Fruit fly (Drosophila melanogaster) whole organism, prepupa: ENCODE data around the gene Ppat-Dpck.

Experiments used
- CG10631 ChIP-seq: fragments of 200-800 bp; sonication (Bioruptor generic); optimal IDR thresholded peaks from 2 replicates; lab custom pipeline; 2016; ENCODE audit warnings: missing biosample characterization, missing genetic modification characterization
- CG10669 ChIP-seq: fragments of 200-800 bp; sonication (Bioruptor generic); optimal IDR thresholded peaks from 3 replicates; lab custom pipeline; 2018; ENCODE audit warnings: missing biosample characterization, mild to moderate bottlenecking, missing genetic modification characterization, moderate library complexity
- CG11294 ChIP-seq: fragments of 200-800 bp; sonication (Bioruptor generic); IDR thresholded peaks from 2 replicates; pipeline ENCODE4 v1.3.6; 2022; ENCODE audit warnings: missing biosample characterization, missing genetic modification characterization
- CG15336 ChIP-seq: fragments of 200-800 bp; sonication (Bioruptor generic); IDR thresholded peaks from 2 replicates; pipeline ENCODE4 v1.3.6; 2022; ENCODE audit warnings: missing biosample characterization, missing genetic modification characterization
- CG1621 ChIP-seq: fragments of 200-800 bp; sonication (Bioruptor generic); optimal IDR thresholded peaks from 3 replicates; lab custom pipeline; 2018; ENCODE audit warnings: missing biosample characterization, mild to moderate bottlenecking, missing genetic modification characterization
- CG16779 ChIP-seq: fragments of 200-800 bp; sonication (Bioruptor generic); optimal IDR thresholded peaks from 3 replicates; lab custom pipeline; 2017; ENCODE audit warnings: missing biosample characterization, mild to moderate bottlenecking, missing genetic modification characterization
- CG31627 ChIP-seq: fragments of 200-800 bp; sonication (Bioruptor generic); optimal IDR thresholded peaks from 3 replicates; lab custom pipeline; 2016; ENCODE audit warnings: missing biosample characterization, missing genetic modification characterization
- CG32006 ChIP-seq: fragments of 200-800 bp; sonication (Bioruptor generic); optimal IDR thresholded peaks from 3 replicates; lab custom pipeline; 2017; ENCODE audit warnings: missing biosample characterization, mild to moderate bottlenecking, missing genetic modification characterization
- CG34406 ChIP-seq: fragments of 200-800 bp; sonication (Bioruptor generic); optimal IDR thresholded peaks from 3 replicates; lab custom pipeline; 2016; ENCODE audit warnings: missing biosample characterization, missing genetic modification characterization
- CG3919 ChIP-seq: fragments of 200-800 bp; sonication (Bioruptor generic); optimal IDR thresholded peaks from 3 replicates; lab custom pipeline; 2016; ENCODE audit warnings: missing biosample characterization, missing genetic modification characterization
- CG6163 ChIP-seq: fragments of 200-800 bp; sonication (Bioruptor generic); IDR thresholded peaks from 3 replicates; pipeline ENCODE4 v1.3.6; 2022; ENCODE audit warnings: missing biosample characterization, missing genetic modification characterization
- CG6276 ChIP-seq: fragments of 200-800 bp; sonication (Bioruptor generic); optimal IDR thresholded peaks from 2 replicates; lab custom pipeline; 2017; ENCODE audit warnings: missing biosample characterization, mild to moderate bottlenecking, missing genetic modification characterization
- CG6792 ChIP-seq: fragments of 200-800 bp; sonication (Bioruptor generic); optimal IDR thresholded peaks from 3 replicates; lab custom pipeline; 2016; ENCODE audit warnings: missing biosample characterization, missing genetic modification characterization
- CG6808 ChIP-seq: fragments of 200-800 bp; sonication (Bioruptor generic); optimal IDR thresholded peaks from 3 replicates; lab custom pipeline; 2017; ENCODE audit warnings: missing biosample characterization, missing genetic modification characterization, mild to moderate bottlenecking, moderate library complexity, missing genetic modification reagents
- CG6854 ChIP-seq: fragments of 200-800 bp; sonication (Bioruptor generic); optimal IDR thresholded peaks from 2 replicates; lab custom pipeline; 2017; ENCODE audit warnings: missing biosample characterization, mild to moderate bottlenecking, missing genetic modification characterization
- CG7368 ChIP-seq: fragments of 200-800 bp; sonication (Bioruptor generic); optimal IDR thresholded peaks from 3 replicates; lab custom pipeline; 2016; ENCODE audit warnings: missing biosample characterization, missing genetic modification characterization
- CG8119 ChIP-seq: fragments of 200-800 bp; sonication (Bioruptor generic); IDR thresholded peaks from 3 replicates; pipeline ENCODE4 v1.3.6; 2022; ENCODE audit warnings: missing biosample characterization, missing genetic modification characterization
- CG8632 ChIP-seq: fragments of 200-800 bp; sonication (Bioruptor generic); optimal IDR thresholded peaks from 3 replicates; lab custom pipeline; 2016; ENCODE audit warnings: missing biosample characterization, missing genetic modification characterization
- CG9139 ChIP-seq: fragments of 200-800 bp; sonication (Bioruptor generic); optimal IDR thresholded peaks from 3 replicates; lab custom pipeline; 2017; ENCODE audit warnings: missing biosample characterization, mild to moderate bottlenecking, missing genetic modification characterization
- Eip75B ChIP-seq: fragments of 200-800 bp; sonication (Bioruptor generic); optimal IDR thresholded peaks from 3 replicates; lab custom pipeline; 2016; ENCODE audit warnings: missing biosample characterization, missing genetic modification characterization
- Eip78C ChIP-seq: fragments of 200-800 bp; sonication (Bioruptor generic); peaks from one replicate; lab custom pipeline; 2016; ENCODE audit warnings: missing biosample characterization, missing genetic modification characterization
- Ets96B ChIP-seq: fragments of 200-800 bp; optimal IDR thresholded peaks from 2 replicates; lab custom pipeline; 2019; ENCODE audit warnings: missing biosample characterization, mild to moderate bottlenecking, missing genetic modification characterization, moderate library complexity
- Gug ChIP-seq: fragments of 200-800 bp; sonication (Bioruptor generic); IDR thresholded peaks from 2 replicates; pipeline ENCODE4 v1.3.6; 2022; ENCODE audit warnings: missing biosample characterization, missing genetic modification characterization
- Hr38 ChIP-seq: sonication (Bioruptor generic); optimal IDR thresholded peaks from 2 replicates; lab custom pipeline; 2016; ENCODE audit warnings: missing biosample characterization, missing genetic modification characterization
- Hr39 ChIP-seq: fragments of 200-800 bp; sonication (Bioruptor generic); optimal IDR thresholded peaks from 2 replicates; lab custom pipeline; 2016; ENCODE audit warnings: missing biosample characterization, missing genetic modification characterization
- Lpt ChIP-seq: fragments of 200-800 bp; sonication (Bioruptor generic); optimal IDR thresholded peaks from 3 replicates; lab custom pipeline; 2016; ENCODE audit warnings: missing biosample characterization, missing genetic modification characterization
- Met ChIP-seq: fragments of 200-800 bp; sonication (Bioruptor generic); optimal IDR thresholded peaks from 3 replicates; lab custom pipeline; 2016; ENCODE audit warnings: missing biosample characterization, missing genetic modification characterization
- OdsH ChIP-seq: fragments of 200-800 bp; sonication (Bioruptor generic); optimal IDR thresholded peaks from 3 replicates; lab custom pipeline; 2016; ENCODE audit warnings: missing biosample characterization, missing genetic modification characterization
- Smox ChIP-seq: fragments of 200-800 bp; sonication (Bioruptor generic); optimal IDR thresholded peaks from 3 replicates; lab custom pipeline; 2016; ENCODE audit warnings: missing biosample characterization, missing genetic modification characterization
- Sox102F ChIP-seq: fragments of 200-800 bp; sonication (Bioruptor generic); optimal IDR thresholded peaks from 2 replicates; lab custom pipeline; 2016; ENCODE audit warnings: missing biosample characterization, mild to moderate bottlenecking, missing genetic modification characterization
- Sox14 ChIP-seq: fragments of 200-800 bp; sonication (Bioruptor generic); optimal IDR thresholded peaks from 3 replicates; lab custom pipeline; 2016; ENCODE audit warnings: missing biosample characterization, missing genetic modification characterization
- Sox15 ChIP-seq: fragments of 200-800 bp; sonication (Bioruptor generic); optimal IDR thresholded peaks from 3 replicates; lab custom pipeline; 2016; ENCODE audit warnings: missing biosample characterization, missing genetic modification characterization
- achi ChIP-seq: fragments of 200-800 bp; sonication (Bioruptor generic); optimal IDR thresholded peaks from 3 replicates; lab custom pipeline; 2016; ENCODE audit warnings: missing biosample characterization, missing genetic modification characterization
- cyc ChIP-seq: fragments of 200-800 bp; sonication (Bioruptor generic); optimal IDR thresholded peaks from 3 replicates; lab custom pipeline; 2016; ENCODE audit warnings: missing biosample characterization, missing genetic modification characterization
- dsx ChIP-seq: fragments of 200-800 bp; optimal IDR thresholded peaks from 3 replicates; lab custom pipeline; 2019; ENCODE audit warnings: missing biosample characterization, mild to moderate bottlenecking, missing genetic modification characterization, moderate library complexity; ENCODE audit not compliant: poor library complexity, severe bottlenecking
- eg ChIP-seq: fragments of 200-800 bp; sonication (Bioruptor generic); IDR thresholded peaks from 3 replicates; pipeline ENCODE4 v1.3.6; 2022; ENCODE audit warnings: missing biosample characterization, missing genetic modification characterization
- esn ChIP-seq: fragments of 200-800 bp; sonication (Bioruptor generic); optimal IDR thresholded peaks from 2 replicates; lab custom pipeline; 2016; ENCODE audit warnings: missing biosample characterization, mild to moderate bottlenecking, missing genetic modification characterization, moderate library complexity
- fd59A ChIP-seq: fragments of 200-800 bp; sonication (Bioruptor generic); optimal IDR thresholded peaks from 2 replicates; lab custom pipeline; 2017; ENCODE audit warnings: missing biosample characterization, mild to moderate bottlenecking, missing genetic modification characterization, missing genetic modification reagents
- fd85E ChIP-seq: fragments of 200-800 bp; sonication (Bioruptor generic); optimal IDR thresholded peaks from 3 replicates; lab custom pipeline; 2016; ENCODE audit warnings: missing biosample characterization, missing genetic modification characterization
- fkh ChIP-seq: fragments of 200-800 bp; sonication (Bioruptor generic); optimal IDR thresholded peaks from 3 replicates; lab custom pipeline; 2017; ENCODE audit warnings: missing biosample characterization, mild to moderate bottlenecking, missing genetic modification characterization, moderate library complexity
- lz ChIP-seq: fragments of 200-800 bp; sonication (Bioruptor generic); optimal IDR thresholded peaks from 3 replicates; lab custom pipeline; 2016; ENCODE audit warnings: missing biosample characterization, missing genetic modification characterization
- net ChIP-seq: fragments of 200-800 bp; sonication (Bioruptor generic); optimal IDR thresholded peaks from 3 replicates; lab custom pipeline; 2016; ENCODE audit warnings: missing biosample characterization, missing genetic modification characterization
- pdm3 ChIP-seq: fragments of 200-800 bp; sonication (Bioruptor generic); optimal IDR thresholded peaks from 3 replicates; lab custom pipeline; 2016; ENCODE audit warnings: missing biosample characterization, missing genetic modification characterization
- salr ChIP-seq, 2 experiments: fragments of 200-800 bp; sonication (Bioruptor generic); optimal IDR thresholded peaks; 3 replicates each; lab custom pipeline; 2016 to 2018; ENCODE audit warnings: missing biosample characterization in 2 of 2, missing genetic modification characterization in 2 of 2, mild to moderate bottlenecking in 1 of 2
- spab ChIP-seq: fragments of 200-800 bp; sonication (Bioruptor generic); optimal IDR thresholded peaks from 2 replicates; lab custom pipeline; 2017; ENCODE audit warnings: missing biosample characterization, mild to moderate bottlenecking, missing genetic modification characterization, missing genetic modification reagents
- ss ChIP-seq, 2 experiments: fragments of 200-800 bp; sonication (Bioruptor generic); optimal IDR thresholded peaks; 2 replicates in 1 of 2; 3 replicates in 1 of 2; lab custom pipeline; 2017 to 2018; ENCODE audit warnings: mild to moderate bottlenecking in 2 of 2, missing biosample characterization in 2 of 2, missing genetic modification characterization in 2 of 2, moderate library complexity in 1 of 2
- svp ChIP-seq: fragments of 200-800 bp; sonication (Bioruptor generic); peaks from one replicate; lab custom pipeline; 2016; ENCODE audit warnings: missing biosample characterization, missing genetic modification characterization
- topi ChIP-seq: fragments of 200-800 bp; sonication (Bioruptor generic); optimal IDR thresholded peaks from 3 replicates; lab custom pipeline; 2016; ENCODE audit warnings: missing biosample characterization, missing genetic modification characterization
- vri ChIP-seq: fragments of 200-800 bp; sonication (Bioruptor generic); optimal IDR thresholded peaks from 3 replicates; lab custom pipeline; 2016; ENCODE audit warnings: missing biosample characterization, mild to moderate bottlenecking, missing genetic modification characterization

Gene Ppat-Dpck

dm6 chr3L:5808101-5808433 lies 39.5 kb upstream of the Ppat-Dpck start (continued):
- TF ChIP-seq CG34406 = peak; percentile 73
- peak; percentile 61 for TF ChIP-seq CG31627 (GFP tag; lab: Kevin White, UChicago)
- TF ChIP-seq Hr38 = no peak
- peak; percentile 65 for TF ChIP-seq Lpt (GFP tag; lab: Kevin White, UChicago)
- TF ChIP-seq cyc = peak; percentile 67
- peak; percentile 85 for TF ChIP-seq CG10669
- no peak for TF ChIP-seq CG6854
- peak; percentile 82 for TF ChIP-seq CG15336 (GFP tag; lab: Robert Waterston, UW)
- TF ChIP-seq vri (GFP tag; lab: Kevin White, UChicago) = no peak
- TF ChIP-seq Met (GFP tag; lab: Kevin White, UChicago) = no peak
- TF ChIP-seq Gug (GFP tag; lab: Robert Waterston, UW) = peak; percentile 57
- peak; percentile 66 for TF ChIP-seq CG8632 (GFP tag; lab: Kevin White, UChicago)
- TF ChIP-seq OdsH = peak; percentile 86
- TF ChIP-seq CG11294 (GFP tag; lab: Robert Waterston, UW) = peak; percentile 64; the same call in 1 of the 2 replicates
- peak; percentile 67 for TF ChIP-seq CG7368 (GFP tag; lab: Kevin White, UChicago)
- peak; percentile 83 for TF ChIP-seq Ets96B (tag; lab: Kevin White, UChicago)
- TF ChIP-seq lz (GFP tag; lab: Kevin White, UChicago) = peak; percentile 74
- peak; percentile 81 for TF ChIP-seq CG6792
- TF ChIP-seq Eip75B (GFP tag; lab: Kevin White, UChicago) = peak; percentile 89
- peak; percentile 75 for TF ChIP-seq dsx (GFP tag; lab: Kevin White, UChicago)
- TF ChIP-seq pdm3 (GFP tag; lab: Kevin White, UChicago) = peak; percentile 83
- TF ChIP-seq eg = peak; percentile 79
- TF ChIP-seq spab (GFP tag; lab: Kevin White, UChicago) = peak; percentile 80
- TF ChIP-seq svp (GFP tag; lab: Kevin White, UChicago) = peak; percentile 82
- peak; percentile 57 to 81 for TF ChIP-seq salr (GFP tag; optimal IDR thresholded peaks at IDR 0.05; lab: Kevin White, UChicago)
- peak; percentile 72 for TF ChIP-seq esn
- TF ChIP-seq CG3919 = peak; percentile 83
- peak; percentile 58 for TF ChIP-seq fd85E (GFP tag; lab: Kevin White, UChicago)
- peak; percentile 79 for TF ChIP-seq achi
- peak; percentile 72 for TF ChIP-seq CG6163 (GFP tag; lab: Robert Waterston, UW)
- TF ChIP-seq Sox15 (GFP tag; lab: Kevin White, UChicago) = peak; percentile 83
- TF ChIP-seq ss (GFP tag; optimal IDR thresholded peaks at IDR 0.05; lab: Kevin White, UChicago) = peak; percentile 71 to 84
- TF ChIP-seq fkh (GFP tag; lab: Kevin White, UChicago) = no peak
- peak; percentile 56 for TF ChIP-seq CG16779 (tag; lab: Kevin White, UChicago)
- TF ChIP-seq net (GFP tag; lab: Kevin White, UChicago) = peak; percentile 71
- peak; percentile 74 for TF ChIP-seq Sox14 (GFP tag; lab: Kevin White, UChicago)
- TF ChIP-seq Smox (GFP tag; lab: Kevin White, UChicago) = no peak

dm6 chr3L:5807370-5808100 lies 38.9 kb upstream of the Ppat-Dpck start:
- no peak for TF ChIP-seq topi (GFP tag; lab: Kevin White, UChicago)
- TF ChIP-seq Eip78C (GFP tag; lab: Kevin White, UChicago) = peak; percentile 2
- peak; percentile 44 for TF ChIP-seq spab (GFP tag; lab: Kevin White, UChicago)
- TF ChIP-seq CG16779 (tag; lab: Kevin White, UChicago) = peak; percentile 21
- peak; percentile 44 for TF ChIP-seq CG6808 (GFP tag; lab: Kevin White, UChicago)
- no peak for TF ChIP-seq Sox102F (GFP tag; lab: Kevin White, UChicago)
- TF ChIP-seq Gug (GFP tag; lab: Robert Waterston, UW) = peak; percentile 60
- no peak for TF ChIP-seq fd85E (GFP tag; lab: Kevin White, UChicago)
- TF ChIP-seq CG6163 (GFP tag; lab: Robert Waterston, UW) = 0 out of 3 replicates have a peak, but pooled peaks have one; percentile 46
- TF ChIP-seq CG10631 (GFP tag; lab: Kevin White, UChicago) = no peak
- peak; percentile 2 for TF ChIP-seq CG32006 (GFP tag; lab: Kevin White, UChicago)
- TF ChIP-seq CG3919 = peak; percentile 3
- TF ChIP-seq Hr39 (GFP tag; lab: Kevin White, UChicago) = no peak
- TF ChIP-seq fkh (GFP tag; lab: Kevin White, UChicago) = peak; percentile 90
- peak; percentile 54 for TF ChIP-seq Hr38
- TF ChIP-seq eg = peak; percentile 63; the same call in 2 of the 3 replicates
- TF ChIP-seq CG1621 = peak; percentile 15
- no peak for TF ChIP-seq CG6276 (GFP tag; lab: Kevin White, UChicago)
- peak; percentile 50 for TF ChIP-seq CG7368 (GFP tag; lab: Kevin White, UChicago)
- peak in 1 of 2 experiments; percentile 45 for TF ChIP-seq ss (GFP tag; optimal IDR thresholded peaks at IDR 0.05; lab: Kevin White, UChicago)
- peak; percentile 27 for TF ChIP-seq fd59A (GFP tag; lab: Kevin White, UChicago)
- peak; percentile 9 for TF ChIP-seq CG9139 (GFP tag; lab: Kevin White, UChicago)
- TF ChIP-seq CG15336 (GFP tag; lab: Robert Waterston, UW) = peak; percentile 42; the same call in 1 of the 2 replicates
- peak; percentile 34; the same call in 1 of the 3 replicates for TF ChIP-seq CG8119 (GFP tag; lab: Robert Waterston, UW)
